Fruit fly (Drosophila melanogaster): Measurements from ENCODE around the gene Leash.

Gene Leash

DNA sequence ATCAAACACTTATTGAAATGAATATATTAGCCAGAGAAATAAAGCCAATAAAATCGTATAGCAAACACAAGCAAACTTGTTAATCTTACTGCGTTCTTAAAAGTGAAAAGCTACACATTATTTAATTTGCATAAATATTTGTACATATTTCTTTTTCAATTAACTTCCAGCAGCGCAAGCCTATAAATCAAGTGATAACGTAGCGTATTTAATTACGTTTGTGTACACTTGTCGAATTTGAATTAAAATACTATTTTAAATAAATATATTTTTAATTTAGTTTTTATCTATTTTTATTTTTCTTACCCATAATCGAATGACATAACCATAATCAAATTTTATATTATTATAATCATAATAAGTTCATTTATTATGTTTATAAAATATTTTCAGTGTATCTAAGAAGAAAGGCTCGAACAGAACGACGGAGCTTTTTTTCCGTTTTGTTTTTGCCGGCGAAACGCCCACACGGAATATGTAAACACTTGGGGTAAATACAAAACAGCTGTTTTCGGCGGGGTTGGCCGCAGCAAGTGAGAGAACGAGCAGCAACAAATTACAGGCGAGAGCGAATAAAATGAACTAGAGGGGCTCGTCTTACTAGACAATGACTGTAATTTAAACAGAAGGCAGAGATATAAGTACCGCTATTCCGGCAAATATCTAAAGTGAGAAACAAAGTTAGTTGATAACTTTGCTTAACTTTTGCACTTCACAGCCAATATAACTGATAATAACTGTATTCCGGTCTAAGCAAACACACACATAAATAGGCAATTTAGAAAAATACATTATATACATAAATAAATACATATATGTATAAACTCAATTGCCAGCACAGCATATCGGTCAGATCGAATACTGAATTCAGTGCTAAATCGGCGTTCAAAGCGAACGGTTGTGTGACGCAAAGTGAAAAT, 9.6 kb upstream of the Leash start, which contains the start of gene Sodh2 (continued):
- no peak for TF ChIP-seq CG11902 (GFP tag; optimal IDR thresholded peaks at IDR 0.05)
- peak; percentile 45 for TF ChIP-seq CG16779 (tag; optimal IDR thresholded peaks at IDR 0.05)
- peak; percentile 56 for TF ChIP-seq net (GFP tag; optimal IDR thresholded peaks at IDR 0.05)
- TF ChIP-seq spab (GFP tag; optimal IDR thresholded peaks at IDR 0.05): peak; percentile 35
- peak; percentile 78 for TF ChIP-seq CG6854 (GFP tag; optimal IDR thresholded peaks at IDR 0.05)
- no peak for TF ChIP-seq fd59A (GFP tag; optimal IDR thresholded peaks at IDR 0.05)
- peak; percentile 53 for TF ChIP-seq pdm3 (GFP tag; optimal IDR thresholded peaks at IDR 0.05)
- peak; percentile 26 for TF ChIP-seq acj6 (GFP tag; optimal IDR thresholded peaks at IDR 0.05)
- peak; percentile 58 for TF ChIP-seq CG3032 (tag; optimal IDR thresholded peaks at IDR 0.05)
- peak; percentile 58 for TF ChIP-seq Ets96B (tag; optimal IDR thresholded peaks at IDR 0.05)
- TF ChIP-seq topi (GFP tag; optimal IDR thresholded peaks at IDR 0.05): peak; percentile 46
- TF ChIP-seq achi (GFP tag; optimal IDR thresholded peaks at IDR 0.05): peak; percentile 68
- TF ChIP-seq Eip78C (GFP tag): peak; percentile 85
- TF ChIP-seq CG11762 (GFP tag; optimal IDR thresholded peaks at IDR 0.05; ENCODE audit: insufficient read depth): peak; percentile 11
- peak; percentile 50 for TF ChIP-seq Eip93F (GFP tag; optimal IDR thresholded peaks at IDR 0.05)
- peak; percentile 12 for TF ChIP-seq CG10631 (GFP tag; optimal IDR thresholded peaks at IDR 0.05)
- peak; percentile 5 for TF ChIP-seq Hr39 (GFP tag; optimal IDR thresholded peaks at IDR 0.05)
- TF ChIP-seq CG8632 (GFP tag; optimal IDR thresholded peaks at IDR 0.05): peak; percentile 73
- TF ChIP-seq lz (GFP tag; optimal IDR thresholded peaks at IDR 0.05): peak; percentile 53
- TF ChIP-seq CG1621 (tag; optimal IDR thresholded peaks at IDR 0.05): no peak
- TF ChIP-seq fkh (GFP tag; optimal IDR thresholded peaks at IDR 0.05): peak; percentile 97
- peak; percentile 86 for TF ChIP-seq CG15336 (GFP tag; IDR thresholded peaks at IDR 0.05)
- TF ChIP-seq CG6808 (GFP tag; optimal IDR thresholded peaks at IDR 0.05): peak; percentile 45
- TF ChIP-seq Blimp-1 (GFP tag; optimal IDR thresholded peaks at IDR 0.05): peak; percentile 48
- peak; percentile 88 for TF ChIP-seq eg (GFP tag; IDR thresholded peaks at IDR 0.05)
- peak; percentile 22 for TF ChIP-seq Met (GFP tag; optimal IDR thresholded peaks at IDR 0.05)
- TF ChIP-seq CG3919 (GFP tag; optimal IDR thresholded peaks at IDR 0.05): peak; percentile 52
- TF ChIP-seq Sox102F (GFP tag; optimal IDR thresholded peaks at IDR 0.05): peak; percentile 77
- TF ChIP-seq svp (GFP tag): peak; percentile 75
- TF ChIP-seq cyc (GFP tag; optimal IDR thresholded peaks at IDR 0.05): peak; percentile 16
- TF ChIP-seq dsx (GFP tag; optimal IDR thresholded peaks at IDR 0.05; ENCODE audit: poor library complexity, severe bottlenecking): peak; percentile 70
- TF ChIP-seq vri (GFP tag; optimal IDR thresholded peaks at IDR 0.05): peak; percentile 78
- peak; percentile 1 for TF ChIP-seq Ets21C (GFP tag; optimal IDR thresholded peaks at IDR 0.05)
- peak in 1 of 2 experiments; percentile 54 for TF ChIP-seq salr (GFP tag; optimal IDR thresholded peaks at IDR 0.05)
- TF ChIP-seq Sox14 (GFP tag; optimal IDR thresholded peaks at IDR 0.05): peak; percentile 50

DNA sequence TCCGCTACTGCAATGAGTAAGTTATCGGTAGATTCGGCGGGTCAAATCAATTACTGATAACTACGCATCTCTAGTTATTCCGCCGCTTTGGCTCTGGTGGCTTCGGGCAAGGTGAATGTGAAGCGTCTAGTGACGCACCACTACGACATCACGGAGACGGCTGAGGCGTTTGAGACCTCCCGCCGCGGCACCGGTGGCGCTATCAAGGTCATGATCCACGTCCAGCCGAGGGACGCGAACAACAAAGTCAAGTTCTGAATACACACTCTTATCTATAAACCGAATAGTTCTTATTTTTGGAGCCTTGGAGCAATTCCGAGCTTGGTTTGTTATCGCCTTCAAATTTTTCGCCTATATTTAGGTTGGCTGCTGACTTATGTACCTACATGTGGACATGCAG, 7.5 kb upstream of the Leash start:
- TF ChIP-seq svp (GFP tag) (peak; percentile 43), CG10631 (GFP tag; optimal IDR thresholded peaks at IDR 0.05) (no peak), fkh (GFP tag; optimal IDR thresholded peaks at IDR 0.05) (peak; percentile 17), CG31627 (GFP tag; optimal IDR thresholded peaks at IDR 0.05) (no peak)

DNA sequence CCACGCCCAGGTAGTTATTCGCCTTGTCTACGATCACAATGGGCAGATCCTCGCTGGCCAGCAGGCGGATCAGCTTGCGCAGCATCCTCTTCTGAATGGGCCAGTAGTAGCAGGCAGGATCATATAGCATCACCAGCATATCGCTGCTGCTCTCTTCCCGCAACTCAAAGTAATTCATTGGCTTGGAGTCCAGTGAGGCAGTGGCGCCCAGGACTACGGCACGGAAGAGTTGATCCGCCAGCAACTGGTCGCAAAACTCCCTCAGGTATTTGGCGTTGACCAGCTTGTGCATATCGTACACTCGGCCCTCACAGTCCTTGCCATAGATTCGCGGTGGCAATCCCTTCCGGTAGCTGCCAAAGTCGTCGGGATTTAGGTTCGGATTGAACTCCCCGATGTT, 6.7 kb upstream of the Leash start:
- TF ChIP-seq svp (GFP tag): peak; percentile 52
- TF ChIP-seq topi (GFP tag; optimal IDR thresholded peaks at IDR 0.05): no peak
- no peak for TF ChIP-seq CG34406 (GFP tag; optimal IDR thresholded peaks at IDR 0.05)
- no peak for TF ChIP-seq CG31627 (GFP tag; optimal IDR thresholded peaks at IDR 0.05)
- TF ChIP-seq CG15336 (GFP tag; IDR thresholded peaks at IDR 0.05): no peak
